Worm (Caenorhabditis elegans) whole organism, dauer: ENCODE measurements around the gene atf-7.

Source experiments
- unc-62 ChIP-seq: sonication (generic microtip); optimal IDR thresholded peaks from 2 replicates; lab custom pipeline; 2017; ENCODE audit warnings: missing biosample characterization, missing genetic modification reagents, missing genetic modification characterization

atf-7 gene

ce11 chrIII:4498938-4499337 is at the start of gene atf-7, which contains the start of gene C07G2.5:
Gene atf-7, minus strand, starts transcription at chrIII:4499045.
Gene C07G2.5, minus strand, starts transcription at chrIII:4499038.
- no peak for TF ChIP-seq unc-62

- no peak for TF ChIP-seq unc-62
Measured at ce11 chrIII:4544959-4545358, 46.1 kb upstream of the atf-7 start, which contains the start of gene M88.3. Gene M88.3, minus strand, starts transcription at chrIII:4545059.

- no peak for TF ChIP-seq unc-62
Measured at ce11 chrIII:4542362-4542931, 43.6 kb upstream of the atf-7 start, which contains the start of the genes mrps-34 and cisd-3.1. Gene mrps-34, minus strand, starts transcription at chrIII:4542452. Gene cisd-3.1, plus strand, starts transcription at chrIII:4542881.

ce11 chrIII:4540604-4541003 is 41.8 kb upstream of the atf-7 start, which contains the start of gene ugt-62:
Gene ugt-62, minus strand, starts transcription at chrIII:4540623.
- no peak for TF ChIP-seq unc-62

- TF ChIP-seq unc-62: no peak
Measured at ce11 chrIII:4530968-4531367, 32.1 kb upstream of the atf-7 start.

- TF ChIP-seq unc-62: no peak
Measured at ce11 chrIII:4525998-4526397, 27.2 kb upstream of the atf-7 start.

- TF ChIP-seq unc-62: no peak
Measured at ce11 chrIII:4524071-4524470, 25.2 kb upstream of the atf-7 start.

ce11 chrIII:4523411-4523810 is 24.6 kb upstream of the atf-7 start:
- TF ChIP-seq unc-62: no peak

ce11 chrIII:4520057-4520456 is 21.2 kb upstream of the atf-7 start, which contains the start of gene cdh-4:
Gene cdh-4, plus strand, starts transcription at chrIII:4520357.
- no peak for TF ChIP-seq unc-62

- no peak for TF ChIP-seq unc-62
Measured at ce11 chrIII:4519410-4519809, 20.6 kb upstream of the atf-7 start.

ce11 chrIII:4517781-4518180 is 18.9 kb upstream of the atf-7 start:
- TF ChIP-seq unc-62: no peak

ce11 chrIII:4515173-4515572 is 16.3 kb upstream of the atf-7 start:
- no peak for TF ChIP-seq unc-62

ce11 chrIII:4513926-4514325 is 15.1 kb upstream of the atf-7 start:
- TF ChIP-seq unc-62: no peak

- TF ChIP-seq unc-62: no peak
Measured at ce11 chrIII:4508064-4508905, 9.4 kb upstream of the atf-7 start, which contains the start of the genes cct-5 and F25F2.1. Gene cct-5, minus strand, starts transcription at chrIII:4508114. Gene F25F2.1, plus strand, starts transcription at chrIII:4508855.

- no peak for TF ChIP-seq unc-62
Measured at ce11 chrIII:4506590-4507128, 7.8 kb upstream of the atf-7 start.

- TF ChIP-seq unc-62: no peak
Measured at ce11 chrIII:4506140-4506539, 7.3 kb upstream of the atf-7 start.

- TF ChIP-seq unc-62: no peak
Measured at ce11 chrIII:4505726-4506125, 6.9 kb upstream of the atf-7 start.
